Worm (Caenorhabditis elegans) whole organism, mixed stage, embryonic: ENCODE results near the gene cnnm-5.

Source experiments
- M03D4.4 ChIP-seq: sonication (generic microtip); optimal IDR thresholded peaks from 2 replicates; lab custom pipeline; 2017; ENCODE audit warnings: mild to moderate bottlenecking, missing genetic modification characterization, missing compliant biosample characterization
- blmp-1 ChIP-seq: fragments of 150-350 bp; optimal IDR thresholded peaks from 2 replicates; lab custom pipeline; 2014; ENCODE audit warnings: missing biosample characterization, missing genetic modification characterization
- ceh-39 ChIP-seq: fragments of 150-350 bp; optimal IDR thresholded peaks from 2 replicates; lab custom pipeline; 2014; ENCODE audit warnings: missing biosample characterization, missing genetic modification characterization
- ceh-83 ChIP-seq: fragments of 200-800 bp; sonication (Bioruptor generic); optimal IDR thresholded peaks from 2 replicates; lab custom pipeline; 2018; ENCODE audit warnings: mild to moderate bottlenecking, missing genetic modification characterization, missing compliant biosample characterization
- ces-1 ChIP-seq: fragments of 150-350 bp; optimal IDR thresholded peaks from 2 replicates; lab custom pipeline; 2014; ENCODE audit warnings: missing biosample characterization, missing genetic modification reagents, missing genetic modification characterization
- cnd-1 ChIP-seq: fragments of 200-800 bp; sonication (Bioruptor generic); optimal IDR thresholded peaks from 2 replicates; lab custom pipeline; 2018; ENCODE audit warnings: mild to moderate bottlenecking, missing genetic modification characterization, missing compliant biosample characterization
- drap-1 ChIP-seq: fragments of 200-800 bp; sonication (Bioruptor generic); optimal IDR thresholded peaks from 3 replicates; lab custom pipeline; 2018; ENCODE audit warnings: mild to moderate bottlenecking, missing genetic modification characterization, missing compliant biosample characterization
- elt-1 ChIP-seq: sonication (generic microtip); optimal IDR thresholded peaks from 2 replicates; lab custom pipeline; 2017; ENCODE audit warnings: missing genetic modification characterization, mild to moderate bottlenecking, missing compliant biosample characterization, antibody characterized with exemption, moderate library complexity, borderline replicate concordance; ENCODE audit not compliant: insufficient read depth
- flh-1 ChIP-seq: fragments of 200-800 bp; sonication (Bioruptor generic); optimal IDR thresholded peaks from 2 replicates; lab custom pipeline; 2018; ENCODE audit warnings: mild to moderate bottlenecking, missing genetic modification characterization, moderate library complexity, missing compliant biosample characterization
- hlh-1 ChIP-seq: fragments of 150-350 bp; optimal IDR thresholded peaks from 2 replicates; lab custom pipeline; 2014; ENCODE audit warnings: missing biosample characterization, missing genetic modification reagents, missing genetic modification characterization
- lin-13 ChIP-seq: fragments of 150-350 bp; optimal IDR thresholded peaks from 2 replicates; lab custom pipeline; 2014; ENCODE audit warnings: missing biosample characterization, missing genetic modification characterization
- lin-32 ChIP-seq: fragments of 200-800 bp; sonication (Bioruptor generic); optimal IDR thresholded peaks from 2 replicates; lab custom pipeline; 2018; ENCODE audit warnings: mild to moderate bottlenecking, missing genetic modification characterization, missing compliant biosample characterization
- mab-5 ChIP-seq: fragments of 150-350 bp; optimal IDR thresholded peaks from 2 replicates; lab custom pipeline; 2014; ENCODE audit warnings: missing biosample characterization, missing genetic modification characterization
- mep-1 ChIP-seq: fragments of 150-350 bp; optimal IDR thresholded peaks from 2 replicates; lab custom pipeline; 2017; ENCODE audit warnings: missing biosample characterization, missing genetic modification reagents, missing genetic modification characterization, inconsistent platforms
- mls-2 ChIP-seq: sonication (generic microtip); optimal IDR thresholded peaks from 2 replicates; lab custom pipeline; 2016; ENCODE audit warnings: mild to moderate bottlenecking, missing genetic modification characterization, moderate library complexity, missing compliant biosample characterization
- nhr-12 ChIP-seq: fragments of 150-350 bp; optimal IDR thresholded peaks from 2 replicates; lab custom pipeline; 2014; ENCODE audit warnings: missing biosample characterization, missing genetic modification characterization
- nhr-2 ChIP-seq: fragments of 150-350 bp; optimal IDR thresholded peaks from 2 replicates; lab custom pipeline; 2014; ENCODE audit warnings: missing biosample characterization, missing genetic modification characterization
- nhr-237 ChIP-seq: fragments of 150-350 bp; optimal IDR thresholded peaks from 2 replicates; lab custom pipeline; 2014; ENCODE audit warnings: missing biosample characterization, missing genetic modification characterization
- nhr-28 ChIP-seq: fragments of 150-350 bp; optimal IDR thresholded peaks from 2 replicates; lab custom pipeline; 2014; ENCODE audit warnings: missing biosample characterization, missing genetic modification characterization
- nhr-76 ChIP-seq: sonication (generic microtip); optimal IDR thresholded peaks from 2 replicates; lab custom pipeline; 2017; ENCODE audit warnings: missing biosample characterization, missing genetic modification characterization
- sem-2 ChIP-seq: fragments of 200-800 bp; sonication (Bioruptor generic); optimal IDR thresholded peaks from 2 replicates; lab custom pipeline; 2018; ENCODE audit warnings: mild to moderate bottlenecking, missing genetic modification characterization, missing compliant biosample characterization
- snpc-4 ChIP-seq: fragments of 150-350 bp; optimal IDR thresholded peaks from 2 replicates; lab custom pipeline; 2014; ENCODE audit warnings: missing biosample characterization, missing genetic modification characterization
- sptf-1 ChIP-seq: sonication (generic microtip); optimal IDR thresholded peaks from 2 replicates; lab custom pipeline; 2017; ENCODE audit warnings: mild to moderate bottlenecking, missing genetic modification characterization, moderate library complexity, missing compliant biosample characterization
- tbx-8 ChIP-seq: fragments of 200-800 bp; sonication (Bioruptor generic); optimal IDR thresholded peaks from 2 replicates; lab custom pipeline; 2018; ENCODE audit warnings: mild to moderate bottlenecking, missing genetic modification characterization, moderate library complexity, missing compliant biosample characterization
- unc-120 ChIP-seq: sonication (generic microtip); optimal IDR thresholded peaks from 2 replicates; lab custom pipeline; 2017; ENCODE audit warnings: missing genetic modification characterization, missing compliant biosample characterization; ENCODE audit not compliant: poor library complexity, severe bottlenecking
- unc-39 ChIP-seq: fragments of 150-350 bp; optimal IDR thresholded peaks from 2 replicates; lab custom pipeline; 2014; ENCODE audit warnings: missing biosample characterization, missing genetic modification characterization
- ztf-11 ChIP-seq: fragments of 150-350 bp; optimal IDR thresholded peaks from 2 replicates; lab custom pipeline; 2014; ENCODE audit warnings: missing biosample characterization, missing genetic modification characterization

cnnm-5 gene

ce11 chrIII:3819579-3819978 is 9.4 kb downstream of the cnnm-5 start, which contains the start of gene dpy-27:
TSS of gene dpy-27 (minus strand) at chrIII:3819679.
- TF ChIP-seq nhr-2 (tag; lab: Kevin White, UChicago) (no peak), unc-120 (tag; lab: Kevin White, UChicago) (no peak), blmp-1 (tag; lab: Kevin White, UChicago) (no peak), ces-1 (GFP tag; lab: Kevin White, UChicago) (no peak), ceh-39 (tag; lab: Kevin White, UChicago) (no peak), nhr-12 (tag; lab: Kevin White, UChicago) (no peak), ztf-11 (tag; lab: Kevin White, UChicago) (no peak), flh-1 (GFP tag; lab: Kevin White, UChicago) (no peak), sptf-1 (tag; lab: Kevin White, UChicago) (no peak), elt-1 (tag; lab: Kevin White, UChicago) (no peak), hlh-1 (no peak), sem-2 (GFP tag; lab: Kevin White, UChicago) (no peak), lin-13 (tag; lab: Kevin White, UChicago) (no peak), mls-2 (no peak), mab-5 (tag; lab: Kevin White, UChicago) (no peak), drap-1 (no peak), cnd-1 (no peak)

- no peak for TF ChIP-seq ztf-11 (tag; lab: Kevin White, UChicago)
- no peak for TF ChIP-seq nhr-28
Measured at ce11 chrIII:3814421-3814820, 14.6 kb downstream of the cnnm-5 start.

ce11 chrIII:3812369-3812993 is 16.5 kb downstream of the cnnm-5 start:
- TF ChIP-seq lin-32 (GFP tag; lab: Kevin White, UChicago) (no peak), unc-120 (tag; lab: Kevin White, UChicago) (no peak)

ce11 chrIII:3811375-3811924 is 17.6 kb downstream of the cnnm-5 start:
- TF ChIP-seq ztf-11 (tag; lab: Kevin White, UChicago) = no peak

- TF ChIP-seq unc-39 (no peak), M03D4.4 (tag; lab: Kevin White, UChicago) (no peak), ceh-83 (GFP tag; lab: Kevin White, UChicago) (no peak), ceh-39 (tag; lab: Kevin White, UChicago) (no peak), mep-1 (tag; lab: Kevin White, UChicago) (no peak), sem-2 (GFP tag; lab: Kevin White, UChicago) (no peak), snpc-4 (tag; lab: Kevin White, UChicago) (no peak), nhr-12 (tag; lab: Kevin White, UChicago) (no peak), tbx-8 (GFP tag; lab: Kevin White, UChicago) (no peak), drap-1 (no peak), hlh-1 (no peak), blmp-1 (tag; lab: Kevin White, UChicago) (no peak), nhr-76 (tag; lab: Kevin White, UChicago) (no peak), nhr-2 (tag; lab: Kevin White, UChicago) (no peak), lin-13 (tag; lab: Kevin White, UChicago) (no peak)
Measured at ce11 chrIII:3809008-3809407, 20.0 kb downstream of the cnnm-5 start, which contains the start of gene toh-1. TSS of gene toh-1 (minus strand) at chrIII:3809030.

- TF ChIP-seq nhr-237 (tag; lab: Kevin White, UChicago) = no peak
- TF ChIP-seq blmp-1 (tag; lab: Kevin White, UChicago) = peak; percentile 60
Measured at ce11 chrIII:3807590-3807989, 21.4 kb downstream of the cnnm-5 start.
